Fruit fly (Drosophila melanogaster): ENCODE measurements around the gene CG6059.

Gene CG6059

dm6 chr3R:27082752-27083151 lies 41.7 kb downstream of the CG6059 start:
- no peak for TF ChIP-seq CG8478 (optimal IDR thresholded peaks at IDR 0.05)
- TF ChIP-seq CTCF (optimal IDR thresholded peaks at IDR 0.05) = peak in 1 of 2 experiments; percentile 38

- TF ChIP-seq CTCF (optimal IDR thresholded peaks at IDR 0.05) (no peak), CG8478 (optimal IDR thresholded peaks at IDR 0.05) (no peak)
These were observed 47.9 kb downstream of the CG6059 start for dm6 chr3R:27076618-27077017.

dm6 chr3R:27075694-27076093 lies 48.8 kb downstream of the CG6059 start, which contains the start of gene CG14257:
CG14257 (plus strand) TSS chr3R:27075870.
- TF ChIP-seq CTCF (optimal IDR thresholded peaks at IDR 0.05) (no peak), CG8478 (optimal IDR thresholded peaks at IDR 0.05) (no peak)

Data from S2 (cell line).